Worm (Caenorhabditis elegans) whole organism, young adult: ENCODE data around the gene D1069.3.

Experiments used
- Y56A3A.18 ChIP-seq: fragments of 200-800 bp; sonication (Bioruptor generic); IDR thresholded peaks from 2 replicates; pipeline ENCODE4 v1.3.6; 2022; ENCODE audit warnings: missing genetic modification reagents, missing genetic modification characterization, missing compliant biosample characterization
- lin-26 ChIP-seq: fragments of 200-800 bp; sonication (Bioruptor generic); IDR thresholded peaks from 2 replicates; pipeline ENCODE4 v1.3.6; 2022; ENCODE audit warnings: missing genetic modification reagents, missing genetic modification characterization, missing compliant biosample characterization
- nfya-1 ChIP-seq: sonication (generic microtip); optimal IDR thresholded peaks from 2 replicates; lab custom pipeline; 2017; ENCODE audit warnings: antibody characterized with exemption, missing compliant biosample characterization, missing genetic modification characterization, borderline replicate concordance; ENCODE audit not compliant: insufficient read depth
- nhr-80 ChIP-seq: sonication (generic microtip); optimal IDR thresholded peaks from 2 replicates; lab custom pipeline; 2016; ENCODE audit warnings: missing genetic modification characterization, missing compliant biosample characterization
- nhr-90 ChIP-seq: sonication (generic microtip); optimal IDR thresholded peaks from 2 replicates; lab custom pipeline; 2016; ENCODE audit warnings: missing genotype, mild to moderate bottlenecking, missing genetic modification characterization, missing compliant biosample characterization
- snpc-4 ChIP-seq, 5 experiments: fragments of 150-350 bp in 1 of 5; sonication (generic microtip) in 4 of 5; optimal IDR thresholded peaks; 2 replicates each; lab custom pipeline; 2014 to 2018; ENCODE audit warnings: missing genetic modification characterization in 5 of 5, missing biosample characterization in 3 of 5, antibody characterized with exemption in 2 of 5, mild to moderate bottlenecking in 2 of 5, missing compliant biosample characterization in 2 of 5, missing genotype in 2 of 5, moderate library complexity in 2 of 5, missing genetic modification reagents in 1 of 5
- unc-62 ChIP-seq: fragments of 150-350 bp; optimal IDR thresholded peaks from 2 replicates; lab custom pipeline; 2014; ENCODE audit warnings: missing biosample characterization, missing genetic modification reagents, missing genetic modification characterization
- zim-3 ChIP-seq: sonication (generic microtip); optimal IDR thresholded peaks from 2 replicates; lab custom pipeline; 2017; ENCODE audit warnings: mild to moderate bottlenecking, missing genetic modification characterization, moderate library complexity, missing compliant biosample characterization
- ztf-18 ChIP-seq: sonication (generic microtip); optimal IDR thresholded peaks from 2 replicates; lab custom pipeline; 2016; ENCODE audit warnings: missing genotype, mild to moderate bottlenecking, missing genetic modification characterization, missing compliant biosample characterization
- ztf-25 ChIP-seq: fragments of 200-800 bp; sonication (Bioruptor generic); IDR thresholded peaks from 2 replicates; pipeline ENCODE4 v1.3.6; 2022; ENCODE audit warnings: missing genetic modification reagents, missing genetic modification characterization, missing compliant biosample characterization
- ztf-26 ChIP-seq: sonication (generic microtip); optimal IDR thresholded peaks from 2 replicates; lab custom pipeline; 2017; ENCODE audit warnings: missing genetic modification characterization, missing compliant biosample characterization

DNA sequence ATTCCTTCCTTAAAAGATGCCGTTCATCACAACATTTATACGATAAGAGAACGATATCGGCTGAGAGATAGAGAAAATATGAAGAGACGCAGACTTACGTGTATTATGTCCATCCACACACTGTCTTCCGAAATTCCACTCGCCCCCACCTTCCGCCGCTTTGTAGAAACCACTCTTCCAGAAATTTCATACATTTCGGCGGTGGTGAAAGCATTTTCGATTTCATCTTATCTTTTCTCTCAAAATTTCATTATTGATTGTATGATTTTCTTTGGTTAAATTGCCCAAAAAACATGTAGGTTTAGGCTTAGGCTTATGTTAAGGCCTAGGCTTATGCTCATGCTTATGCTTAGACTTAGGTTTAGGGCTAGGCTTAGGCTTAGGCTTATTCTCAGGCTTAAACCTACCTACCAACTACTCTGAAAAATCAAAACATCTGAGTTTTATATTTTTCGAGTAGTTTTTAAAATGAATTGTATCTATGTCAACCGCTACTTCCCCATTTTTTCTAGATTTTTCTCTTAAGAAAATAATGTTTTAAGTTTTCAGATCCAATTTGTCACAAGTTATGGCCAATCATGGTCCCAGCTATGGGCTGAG is 10.4 kb downstream of the D1069.3 start, which contains the start of gene cpn-2:
- no peak for TF ChIP-seq nfya-1 (tag; lab: Kevin White, UChicago)
- TF ChIP-seq unc-62 = no peak
- TF ChIP-seq lin-26 = no peak
- TF ChIP-seq snpc-4 (GFP tag; optimal IDR thresholded peaks at IDR 0.05; lab: Kevin White, UChicago) = no peak
- TF ChIP-seq snpc-4 (tag; optimal IDR thresholded peaks at IDR 0.05; lab: Kevin White, UChicago) = no peak
- no peak for TF ChIP-seq ztf-18 (tag; lab: Kevin White, UChicago)
- TF ChIP-seq Y56A3A.18 (GFP tag; lab: Robert Waterston, UW) = no peak
- no peak for TF ChIP-seq nhr-80 (tag; lab: Kevin White, UChicago)
- no peak for TF ChIP-seq ztf-26
- no peak for TF ChIP-seq zim-3 (tag; lab: Kevin White, UChicago)
- TF ChIP-seq nhr-90 (tag; lab: Kevin White, UChicago) = no peak
- TF ChIP-seq ztf-25 (GFP tag; lab: Robert Waterston, UW) = no peak
